Worm (Caenorhabditis elegans) whole organism, L3 larva: ENCODE results near the gene F11G11.15.
"Not testable (repeated sequence)": the region's sequence is repeated elsewhere in the genome, so short reads cannot be mapped to it uniquely, and the experiment has no call there.

ENCODE experiments used
- ZK546.5 ChIP-seq: sonication (generic microtip); optimal IDR thresholded peaks from 2 replicates; lab custom pipeline; 2017; ENCODE audit warnings: missing biosample characterization, missing genetic modification characterization
- aly-2 ChIP-seq: fragments of 150-350 bp; optimal IDR thresholded peaks from 2 replicates; lab custom pipeline; 2014; ENCODE audit warnings: missing biosample characterization, missing genetic modification characterization
- ceh-28 ChIP-seq: fragments of 150-350 bp; optimal IDR thresholded peaks from 2 replicates; lab custom pipeline; 2014; ENCODE audit warnings: missing biosample characterization, missing genetic modification reagents, missing genetic modification characterization
- daf-12 ChIP-seq: fragments of 150-350 bp; optimal IDR thresholded peaks from 2 replicates; lab custom pipeline; 2014; ENCODE audit warnings: missing biosample characterization, missing genetic modification reagents, missing genetic modification characterization
- elt-1 ChIP-seq: fragments of 150-350 bp; optimal IDR thresholded peaks from 2 replicates; lab custom pipeline; 2014; ENCODE audit warnings: missing biosample characterization, missing genetic modification characterization
- elt-2 ChIP-seq: sonication (generic microtip); optimal IDR thresholded peaks from 2 replicates; lab custom pipeline; 2016; ENCODE audit warnings: missing genetic modification reagents, mild to moderate bottlenecking, missing genetic modification characterization, missing compliant biosample characterization
- eor-1 ChIP-seq, 2 experiments: fragments of 150-350 bp; optimal IDR thresholded peaks; 2 replicates each; lab custom pipeline; 2014 to 2018; ENCODE audit warnings: missing biosample characterization in 2 of 2, missing genetic modification characterization in 2 of 2
- fkh-10 ChIP-seq: sonication (generic microtip); optimal IDR thresholded peaks from 2 replicates; lab custom pipeline; 2017; ENCODE audit warnings: missing biosample characterization, missing genetic modification reagents, missing genetic modification characterization
- hmg-11 ChIP-seq: sonication (generic microtip); optimal IDR thresholded peaks from 2 replicates; lab custom pipeline; 2016; ENCODE audit warnings: missing genetic modification characterization, missing compliant biosample characterization
- jun-1 ChIP-seq: fragments of 150-350 bp; optimal IDR thresholded peaks from 2 replicates; lab custom pipeline; 2014; ENCODE audit warnings: missing biosample characterization, missing genetic modification reagents, missing genetic modification characterization
- lin-39 ChIP-seq: fragments of 150-350 bp; optimal IDR thresholded peaks from 2 replicates; lab custom pipeline; 2018; ENCODE audit warnings: missing biosample characterization, missing genetic modification reagents, missing genetic modification characterization
- mdl-1 ChIP-seq: fragments of 150-350 bp; optimal IDR thresholded peaks from 2 replicates; lab custom pipeline; 2014; ENCODE audit warnings: missing biosample characterization, missing genetic modification characterization
- nhr-11 ChIP-seq: fragments of 150-350 bp; optimal IDR thresholded peaks from 2 replicates; lab custom pipeline; 2014; ENCODE audit warnings: missing biosample characterization, missing genetic modification characterization
- nhr-12 ChIP-seq: fragments of 150-350 bp; optimal IDR thresholded peaks from 2 replicates; lab custom pipeline; 2014; ENCODE audit warnings: missing biosample characterization, missing genetic modification characterization
- nhr-25 ChIP-seq: sonication (generic microtip); optimal IDR thresholded peaks from 2 replicates; lab custom pipeline; 2017; ENCODE audit warnings: missing biosample characterization, missing genetic modification characterization
- nhr-43 ChIP-seq: sonication (generic microtip); optimal IDR thresholded peaks from 2 replicates; lab custom pipeline; 2016; ENCODE audit warnings: mild to moderate bottlenecking, missing genetic modification characterization, missing compliant biosample characterization; ENCODE audit not compliant: poor library complexity, severe bottlenecking
- nhr-67 ChIP-seq: fragments of 150-350 bp; optimal IDR thresholded peaks from 2 replicates; lab custom pipeline; 2014; ENCODE audit warnings: missing biosample characterization, missing genetic modification characterization
- pha-4 ChIP-seq: fragments of 150-350 bp; optimal IDR thresholded peaks from 2 replicates; lab custom pipeline; 2014; ENCODE audit warnings: missing biosample characterization, missing genetic modification reagents, missing genetic modification characterization
- pqm-1 ChIP-seq: fragments of 150-350 bp; optimal IDR thresholded peaks from 2 replicates; lab custom pipeline; 2017; ENCODE audit warnings: missing biosample characterization, missing genetic modification characterization, inconsistent platforms
- sea-2 ChIP-seq: fragments of 150-350 bp; sonication (generic microtip); optimal IDR thresholded peaks from 4 replicates; lab custom pipeline; 2014; ENCODE audit warnings: missing biosample characterization, missing genetic modification reagents, missing genetic modification characterization
- snpc-4 ChIP-seq: fragments of 150-350 bp; optimal IDR thresholded peaks from 2 replicates; lab custom pipeline; 2014; ENCODE audit warnings: missing biosample characterization, missing genetic modification characterization
- tbx-2 ChIP-seq: sonication (generic microtip); optimal IDR thresholded peaks from 2 replicates; lab custom pipeline; 2016; ENCODE audit warnings: mild to moderate bottlenecking, missing genetic modification characterization, missing compliant biosample characterization
- unc-39 ChIP-seq: sonication (generic microtip); optimal IDR thresholded peaks from 4 replicates; lab custom pipeline; 2017; ENCODE audit warnings: missing biosample characterization, missing genetic modification characterization
- unc-62 ChIP-seq: fragments of 150-350 bp; sonication (generic microtip); optimal IDR thresholded peaks from 4 replicates; lab custom pipeline; 2014; ENCODE audit warnings: missing biosample characterization, missing genetic modification reagents, missing genetic modification characterization
- ztf-11 ChIP-seq: fragments of 150-350 bp; optimal IDR thresholded peaks from 2 replicates; lab custom pipeline; 2014; ENCODE audit warnings: missing biosample characterization, missing genetic modification characterization

Gene F11G11.15

DNA sequence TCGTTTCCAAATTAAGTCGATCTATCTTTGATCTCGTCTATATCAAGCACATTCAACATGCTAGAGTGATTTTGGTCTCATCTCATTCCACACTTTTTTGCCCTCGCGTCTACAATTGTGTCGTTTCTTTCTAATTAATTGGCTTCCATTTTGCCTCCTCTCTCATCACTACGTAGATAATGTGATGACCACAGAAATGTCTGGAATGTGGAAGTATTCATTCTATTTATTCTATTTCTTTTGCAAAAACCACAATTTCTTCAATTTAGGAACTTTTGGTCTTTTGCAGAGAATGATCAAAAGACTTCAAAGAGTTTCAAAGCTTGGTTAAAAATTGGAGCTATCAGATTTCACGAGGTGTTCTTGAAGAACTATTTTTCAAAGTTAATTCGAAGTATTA, 40.9 kb downstream of the F11G11.15 start:
- TF ChIP-seq ztf-11 (tag; lab: Kevin White, UChicago) (no peak), unc-39 (tag; lab: Kevin White, UChicago) (no peak), ZK546.5 (tag; lab: Kevin White, UChicago) (no peak), hmg-11 (tag; lab: Kevin White, UChicago) (no peak), tbx-2 (no peak), nhr-11 (tag; lab: Kevin White, UChicago) (no peak), elt-1 (tag; lab: Kevin White, UChicago) (no peak), fkh-10 (GFP tag; lab: Kevin White, UChicago) (no peak), nhr-43 (tag; lab: Kevin White, UChicago) (no peak), sea-2 (GFP tag; lab: Kevin White, UChicago) (no peak), nhr-25 (tag; lab: Kevin White, UChicago) (no peak), nhr-12 (tag; lab: Kevin White, UChicago) (no peak), lin-39 (tag; lab: Kevin White, UChicago) (no peak), pha-4 (tag; lab: Kevin White, UChicago) (no peak), aly-2 (tag; lab: Kevin White, UChicago) (no peak), mdl-1 (tag; lab: Kevin White, UChicago) (no peak)
- TF ChIP-seq, all 47 proteins: peak for 0

- not testable (repeated sequence) for TF ChIP-seq jun-1; unc-62 (GFP tag; lab: Kevin White, UChicago); daf-12
- TF ChIP-seq, all 47 proteins: peak for 0; not testable (repeated sequence) for 47
Measured at ce11 chrII:4916462-4916861, 41.8 kb downstream of the F11G11.15 start, which contains the start of gene msp-31. msp-31 (minus strand) TSS chrII:4916562.

ce11 chrII:4918501-4919021, 43.9 kb downstream of the F11G11.15 start:
- TF ChIP-seq nhr-25 (tag; lab: Kevin White, UChicago) (peak; percentile 32), snpc-4 (tag; lab: Kevin White, UChicago) (no peak), ceh-28 (no peak), elt-1 (tag; lab: Kevin White, UChicago) (no peak), eor-1 (tag; optimal IDR thresholded peaks at IDR 0.05; lab: Kevin White, UChicago) (no peak), nhr-12 (tag; lab: Kevin White, UChicago) (no peak), unc-62 (GFP tag; lab: Kevin White, UChicago) (no peak)

- peak; percentile 32 for TF ChIP-seq pqm-1 (tag; lab: Kevin White, UChicago)
- TF ChIP-seq elt-2 (tag; lab: Kevin White, UChicago) = peak; percentile 80
- peak; percentile 11 for TF ChIP-seq nhr-25 (tag; lab: Kevin White, UChicago)
- TF ChIP-seq nhr-67 = no peak
- TF ChIP-seq tbx-2 = no peak
- TF ChIP-seq elt-1 (tag; lab: Kevin White, UChicago) = no peak
- TF ChIP-seq eor-1 (tag; optimal IDR thresholded peaks at IDR 0.05; lab: Kevin White, UChicago) = no peak
- TF ChIP-seq, all 47 proteins: peak for 3
Measured at ce11 chrII:4920608-4921007, 46.0 kb downstream of the F11G11.15 start.
